Worm (Caenorhabditis elegans) whole organism, L1 larva: ENCODE results near the gene wee-1.3.
A peak's percentile ranks its signal among the peaks of the same experiment; 100 is the strongest.

Experiments
- C04F5.9 ChIP-seq: sonication (generic microtip); optimal IDR thresholded peaks from 2 replicates; lab custom pipeline; 2016; ENCODE audit warnings: missing genetic modification characterization, missing compliant biosample characterization
- F16B12.6 ChIP-seq: fragments of 150-350 bp; optimal IDR thresholded peaks from 2 replicates; lab custom pipeline; 2014; ENCODE audit warnings: missing biosample characterization, missing genetic modification characterization
- aha-1 ChIP-seq: fragments of 150-350 bp; optimal IDR thresholded peaks from 2 replicates; lab custom pipeline; 2014; ENCODE audit warnings: missing biosample characterization, missing genetic modification characterization
- alr-1 ChIP-seq: fragments of 200-800 bp; sonication (Bioruptor generic); optimal IDR thresholded peaks from 2 replicates; lab custom pipeline; 2018; ENCODE audit warnings: borderline replicate concordance, mild to moderate bottlenecking, missing genetic modification characterization, missing compliant biosample characterization
- blmp-1 ChIP-seq: fragments of 150-350 bp; optimal IDR thresholded peaks from 2 replicates; lab custom pipeline; 2014; ENCODE audit warnings: missing biosample characterization, missing genetic modification characterization
- ceh-82 ChIP-seq, 3 experiments: fragments of 150-350 bp in 1 of 3; sonication (generic microtip) in 2 of 3; optimal IDR thresholded peaks; 2 replicates each; lab custom pipeline; 2014 to 2017; ENCODE audit warnings: missing biosample characterization in 3 of 3, missing genetic modification characterization in 3 of 3
- ceh-88 ChIP-seq: fragments of 200-800 bp; sonication (Bioruptor generic); IDR thresholded peaks from 2 replicates; pipeline ENCODE4 v1.3.6; 2022; ENCODE audit warnings: missing genetic modification characterization, missing compliant biosample characterization
- dpl-1 ChIP-seq, 3 experiments: fragments of 150-350 bp in 2 of 3; sonication (generic microtip) in 1 of 3; optimal IDR thresholded peaks; 2 replicates each; lab custom pipeline; 2014 to 2017; ENCODE audit warnings: missing biosample characterization in 3 of 3, missing genetic modification characterization in 3 of 3, missing genetic modification reagents in 3 of 3
- elt-2 ChIP-seq: sonication (generic microtip); optimal IDR thresholded peaks from 2 replicates; lab custom pipeline; 2016; ENCODE audit warnings: missing genetic modification characterization, mild to moderate bottlenecking, inconsistent platforms, missing compliant biosample characterization, missing genetic modification reagents
- fkh-10 ChIP-seq: sonication (generic microtip); optimal IDR thresholded peaks from 2 replicates; lab custom pipeline; 2017; ENCODE audit warnings: missing biosample characterization, missing genetic modification reagents, missing genetic modification characterization
- fkh-4 ChIP-seq: sonication (generic microtip); optimal IDR thresholded peaks from 2 replicates; lab custom pipeline; 2016; ENCODE audit warnings: missing compliant biosample characterization, missing genetic modification characterization, borderline replicate concordance
- hpl-2 ChIP-seq: fragments of 150-350 bp; optimal IDR thresholded peaks from 2 replicates; lab custom pipeline; 2014; ENCODE audit warnings: missing biosample characterization, missing genetic modification reagents, missing genetic modification characterization
- isw-1 ChIP-seq: fragments of 200-800 bp; sonication (Bioruptor generic); IDR thresholded peaks from 2 replicates; pipeline ENCODE4 v1.3.6; 2022; ENCODE audit warnings: missing genetic modification characterization, missing compliant biosample characterization
- jun-1 ChIP-seq: fragments of 150-350 bp; optimal IDR thresholded peaks from 2 replicates; lab custom pipeline; 2014; ENCODE audit warnings: missing biosample characterization, missing genetic modification reagents, missing genetic modification characterization
- lin-14 ChIP-seq: fragments of 200-800 bp; sonication (Bioruptor generic); optimal IDR thresholded peaks from 2 replicates; lab custom pipeline; 2018; ENCODE audit warnings: mild to moderate bottlenecking, missing genetic modification characterization, moderate library complexity, missing compliant biosample characterization
- lin-15B ChIP-seq: fragments of 150-350 bp; sonication (generic microtip); optimal IDR thresholded peaks from 3 replicates; lab custom pipeline; 2014; ENCODE audit warnings: missing biosample characterization, missing genetic modification characterization
- lir-3 ChIP-seq: sonication (generic microtip); optimal IDR thresholded peaks from 2 replicates; lab custom pipeline; 2016; ENCODE audit warnings: mild to moderate bottlenecking, missing genetic modification characterization, moderate library complexity, missing compliant biosample characterization; ENCODE audit not compliant: poor library complexity
- nhr-12 ChIP-seq: sonication (generic microtip); optimal IDR thresholded peaks from 2 replicates; lab custom pipeline; 2017; ENCODE audit warnings: missing biosample characterization, missing genetic modification characterization
- nhr-19 ChIP-seq: fragments of 200-800 bp; sonication (Bioruptor generic); conservative IDR thresholded peaks from 2 replicates; pipeline ENCODE4 v1.3.6; 2022; ENCODE audit warnings: missing genetic modification characterization, missing compliant biosample characterization
- nhr-237 ChIP-seq: fragments of 150-350 bp; optimal IDR thresholded peaks from 2 replicates; lab custom pipeline; 2014; ENCODE audit warnings: missing biosample characterization, missing genetic modification characterization
- nhr-71 ChIP-seq: sonication (generic microtip); optimal IDR thresholded peaks from 2 replicates; lab custom pipeline; 2016; ENCODE audit warnings: mild to moderate bottlenecking, missing genetic modification characterization, moderate library complexity, missing compliant biosample characterization
- nhr-76 ChIP-seq: sonication (generic microtip); optimal IDR thresholded peaks from 2 replicates; lab custom pipeline; 2017; ENCODE audit warnings: missing biosample characterization, missing genetic modification characterization
- nhr-85 ChIP-seq: sonication (generic microtip); peaks from one replicate; lab custom pipeline; 2016; ENCODE audit warnings: missing genetic modification characterization, inconsistent platforms, missing compliant biosample characterization
- pax-3 ChIP-seq: fragments of 200-800 bp; sonication (Bioruptor generic); optimal IDR thresholded peaks from 2 replicates; lab custom pipeline; 2018; ENCODE audit warnings: mild to moderate bottlenecking, missing genetic modification characterization, moderate library complexity, missing compliant biosample characterization
- pqm-1 ChIP-seq: sonication (generic microtip); optimal IDR thresholded peaks from 3 replicates; lab custom pipeline; 2017; ENCODE audit warnings: missing biosample characterization, missing genetic modification characterization
- rnt-1 ChIP-seq: sonication (generic microtip); optimal IDR thresholded peaks from 2 replicates; lab custom pipeline; 2016; ENCODE audit warnings: mild to moderate bottlenecking, missing genetic modification characterization, moderate library complexity, missing compliant biosample characterization
- sptf-1 ChIP-seq: fragments of 150-350 bp; optimal IDR thresholded peaks from 2 replicates; lab custom pipeline; 2014; ENCODE audit warnings: missing biosample characterization, missing genetic modification characterization
- sup-37 ChIP-seq: fragments of 200-800 bp; sonication (Bioruptor generic); optimal IDR thresholded peaks from 2 replicates; lab custom pipeline; 2018; ENCODE audit warnings: mild to moderate bottlenecking, missing genetic modification characterization, missing compliant biosample characterization
- tlp-1 ChIP-seq: fragments of 150-350 bp; optimal IDR thresholded peaks from 2 replicates; lab custom pipeline; 2014; ENCODE audit warnings: missing biosample characterization, missing genetic modification characterization
- unc-30 ChIP-seq: sonication (generic microtip); optimal IDR thresholded peaks from 2 replicates; lab custom pipeline; 2017; ENCODE audit warnings: missing biosample characterization, missing genetic modification characterization
- unc-86 ChIP-seq: sonication (generic microtip); optimal IDR thresholded peaks from 2 replicates; lab custom pipeline; 2016; ENCODE audit warnings: missing genetic modification characterization, missing compliant biosample characterization
- unc-98 ChIP-seq: fragments of 200-800 bp; sonication (Bioruptor generic); IDR thresholded peaks from 2 replicates; pipeline ENCODE4 v1.3.6; 2022; ENCODE audit warnings: missing genetic modification characterization, missing compliant biosample characterization
- ztf-11 ChIP-seq, 2 experiments: sonication (generic microtip); optimal IDR thresholded peaks; 2 replicates each; lab custom pipeline; 2016 to 2017; ENCODE audit warnings: missing genetic modification characterization in 2 of 2, missing biosample characterization in 1 of 2, missing compliant biosample characterization in 1 of 2
- ztf-4 ChIP-seq: fragments of 150-350 bp; optimal IDR thresholded peaks from 2 replicates; lab custom pipeline; 2014; ENCODE audit warnings: missing biosample characterization, missing genetic modification characterization

The wee-1.3 gene

DNA sequence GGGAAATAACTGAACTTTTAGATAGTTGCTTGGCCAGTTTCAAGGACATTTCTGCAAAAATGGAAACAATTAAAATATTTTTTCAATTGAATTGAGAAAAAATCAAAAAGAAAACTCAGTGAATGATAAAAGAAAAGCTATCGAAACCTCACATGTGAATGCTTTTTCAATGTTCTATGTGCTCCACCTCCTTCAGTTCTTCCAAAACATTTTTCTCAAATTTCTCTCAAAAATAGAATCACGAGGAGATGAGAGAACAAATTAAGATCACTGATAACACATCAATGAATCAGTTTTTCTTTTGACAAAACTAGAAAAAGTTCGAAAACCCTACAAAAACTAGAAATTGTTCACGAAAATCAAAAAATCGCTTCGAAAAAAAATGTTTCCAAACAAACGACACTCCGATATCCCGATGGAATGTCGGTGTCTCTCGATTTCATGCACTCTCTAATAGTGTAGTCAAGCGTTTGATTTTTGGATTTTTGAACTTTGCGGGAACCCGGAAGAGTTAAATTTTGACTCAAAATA, 29.5 kb downstream of the wee-1.3 start, which contains the start of gene ZK1320.9 (continued):
- TF ChIP-seq aha-1 (tag; lab: Kevin White, UChicago) (no peak), nhr-71 (tag; lab: Kevin White, UChicago) (peak; percentile 45), unc-98 (GFP tag; lab: Robert Waterston, UW) (no peak), nhr-237 (tag; lab: Kevin White, UChicago) (peak; percentile 0), C04F5.9 (no peak), nhr-19 (GFP tag; lab: Robert Waterston, UW) (peak; percentile 32; the same call in 1 of the 2 replicates), blmp-1 (tag; lab: Kevin White, UChicago) (peak; percentile 10), rnt-1 (tag; lab: Kevin White, UChicago) (peak; percentile 63), unc-86 (no peak), sptf-1 (tag; lab: Kevin White, UChicago) (no peak), fkh-10 (no peak), nhr-76 (tag; lab: Kevin White, UChicago) (no peak), unc-30 (tag; lab: Kevin White, UChicago) (no peak), ceh-82 (tag; optimal IDR thresholded peaks at IDR 0.05; lab: Kevin White, UChicago) (peak in 1 of 3 experiments; percentile 10), ceh-88 (GFP tag; lab: Robert Waterston, UW) (no peak), nhr-12 (tag; lab: Kevin White, UChicago) (no peak), pax-3 (no peak), hpl-2 (GFP tag; lab: Kevin White, UChicago) (no peak)

DNA sequence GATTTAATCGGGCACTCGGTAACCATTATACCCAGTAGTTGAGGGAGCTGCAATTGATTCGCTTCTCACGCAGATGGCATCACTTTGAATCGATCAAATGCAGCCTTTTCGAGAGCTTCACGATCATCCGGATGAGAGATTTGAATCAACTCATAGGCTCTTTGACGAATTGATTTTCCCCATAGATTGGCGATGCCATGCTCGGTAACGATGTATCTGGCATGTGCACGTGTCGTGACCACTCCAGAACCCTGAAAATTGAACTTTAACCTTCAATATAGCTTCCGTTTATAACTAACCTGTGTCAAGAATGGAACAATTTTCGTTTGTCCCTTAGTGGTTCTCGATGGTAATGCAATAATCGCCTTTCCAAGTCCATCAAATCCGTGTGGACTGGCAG, 32.1 kb downstream of the wee-1.3 start:
- TF ChIP-seq fkh-4, result no peak
- TF ChIP-seq aha-1 (tag; lab: Kevin White, UChicago), result no peak
- no peak for TF ChIP-seq dpl-1 (GFP tag; optimal IDR thresholded peaks at IDR 0.05; lab: Kevin White, UChicago)
- TF ChIP-seq nhr-12 (tag; lab: Kevin White, UChicago), result no peak
- no peak for TF ChIP-seq pqm-1
- TF ChIP-seq alr-1 (tag; lab: Kevin White, UChicago), result no peak
- no peak for TF ChIP-seq ztf-4 (tag; lab: Kevin White, UChicago)
- no peak for TF ChIP-seq nhr-85 (tag; lab: Kevin White, UChicago)
- TF ChIP-seq lir-3 (tag; lab: Kevin White, UChicago), result no peak
- TF ChIP-seq sup-37 (GFP tag; lab: Kevin White, UChicago), result no peak
- TF ChIP-seq ztf-11 (tag; optimal IDR thresholded peaks at IDR 0.05; lab: Kevin White, UChicago), result no peak
- TF ChIP-seq elt-2 (tag; lab: Kevin White, UChicago), result no peak
- no peak for TF ChIP-seq nhr-76 (tag; lab: Kevin White, UChicago)
- TF ChIP-seq tlp-1, result no peak
- TF ChIP-seq nhr-71 (tag; lab: Kevin White, UChicago), result no peak

DNA sequence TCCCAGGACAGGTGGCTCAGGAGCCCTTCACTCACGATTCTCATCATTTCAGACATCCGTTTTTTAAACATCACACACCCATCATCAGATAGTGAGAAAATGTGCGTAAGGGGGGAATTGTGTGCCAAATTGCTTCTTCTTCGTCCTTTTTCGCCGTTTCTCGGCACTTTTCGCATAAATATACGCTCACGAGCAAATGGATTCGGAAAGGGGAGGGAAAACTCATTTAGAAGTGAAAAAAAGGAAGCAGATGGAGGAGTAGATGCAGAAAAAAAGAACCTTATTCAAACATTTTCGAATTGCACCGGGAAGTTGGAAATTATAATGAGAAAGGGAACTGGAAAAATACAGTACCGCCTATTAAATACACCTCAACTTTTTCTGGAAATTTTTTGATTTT, 34.2 kb downstream of the wee-1.3 start:
- TF ChIP-seq jun-1 (no peak), lin-15B (tag; lab: Kevin White, UChicago) (no peak), fkh-10 (peak; percentile 76), lin-14 (peak; percentile 56)

DNA sequence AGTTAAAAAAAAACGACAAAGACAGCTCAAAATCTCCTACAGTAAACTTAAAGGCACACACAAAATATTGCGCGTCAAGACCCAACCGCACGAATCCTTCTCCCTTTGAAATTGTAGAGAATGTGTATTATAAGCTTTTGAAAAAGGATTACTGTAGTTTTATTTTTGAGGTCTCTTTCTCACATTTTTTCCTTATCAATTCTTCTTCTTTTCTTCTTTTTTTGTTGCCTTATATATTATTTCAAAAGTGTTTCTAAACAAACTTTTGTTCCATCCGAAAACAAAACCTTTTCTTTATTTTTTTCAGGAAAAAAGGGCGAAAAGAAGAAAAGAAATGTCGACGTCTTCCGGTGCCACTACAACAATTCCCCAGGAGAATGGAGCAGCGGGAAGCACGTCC, 35.8 kb downstream of the wee-1.3 start, which contains the start of gene ZK1320.13:
Gene ZK1320.13, plus strand, starts transcription at position 301 of the 400 bp plus-strand sequence.
- TF ChIP-seq lin-14 (peak; percentile 28), nhr-76 (tag; lab: Kevin White, UChicago) (no peak)

DNA sequence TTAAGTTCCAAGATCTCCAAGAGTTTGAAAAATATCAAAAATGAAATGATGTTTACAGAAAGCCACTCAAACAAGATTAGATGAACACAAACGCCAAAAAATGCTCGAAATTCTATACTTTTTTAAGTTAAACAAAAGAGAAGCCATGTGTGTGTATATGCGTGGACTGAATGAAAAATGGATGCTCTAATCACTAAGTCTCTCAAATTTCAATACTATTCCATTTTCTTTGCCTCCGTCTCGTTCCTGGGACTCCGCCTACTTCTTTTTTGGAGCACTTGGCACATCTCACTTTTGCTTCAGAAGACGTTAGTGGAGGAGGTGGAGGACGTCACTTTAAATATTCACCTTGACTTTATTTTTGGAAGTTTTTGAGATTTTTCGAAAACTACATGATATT, 36.4 kb downstream of the wee-1.3 start:
- TF ChIP-seq F16B12.6 (tag; lab: Kevin White, UChicago), result no peak
- TF ChIP-seq isw-1 (GFP tag; lab: Robert Waterston, UW), result no peak
- peak; percentile 26 for TF ChIP-seq lin-14
